Worm (Caenorhabditis elegans) whole organism, mixed stage, embryonic: Measurements from ENCODE around the gene ckc-1.

Source experiments
- elt-1 ChIP-seq: sonication (generic microtip); optimal IDR thresholded peaks from 2 replicates; lab custom pipeline; 2017; ENCODE audit warnings: missing genetic modification characterization, mild to moderate bottlenecking, missing compliant biosample characterization, antibody characterized with exemption, moderate library complexity, borderline replicate concordance; ENCODE audit not compliant: insufficient read depth
- nhr-237 ChIP-seq: fragments of 150-350 bp; optimal IDR thresholded peaks from 2 replicates; lab custom pipeline; 2014; ENCODE audit warnings: missing biosample characterization, missing genetic modification characterization
- nhr-76 ChIP-seq: sonication (generic microtip); optimal IDR thresholded peaks from 2 replicates; lab custom pipeline; 2017; ENCODE audit warnings: missing biosample characterization, missing genetic modification characterization
- unc-62 ChIP-seq: fragments of 150-350 bp; optimal IDR thresholded peaks from 2 replicates; lab custom pipeline; 2014; ENCODE audit warnings: missing biosample characterization, missing genetic modification reagents, missing genetic modification characterization

- TF ChIP-seq unc-62 (GFP tag; lab: Kevin White, UChicago) (no peak), nhr-237 (no peak), elt-1 (tag; lab: Kevin White, UChicago) (no peak), nhr-76 (tag; lab: Kevin White, UChicago) (no peak)
These were observed 12.5 kb upstream of the ckc-1 start, which contains the start of gene vit-4 for ce11 chrX:3563903-3564302.
